Worm (Caenorhabditis elegans): ENCODE measurements around the gene pept-1.

pept-1 gene

DNA sequence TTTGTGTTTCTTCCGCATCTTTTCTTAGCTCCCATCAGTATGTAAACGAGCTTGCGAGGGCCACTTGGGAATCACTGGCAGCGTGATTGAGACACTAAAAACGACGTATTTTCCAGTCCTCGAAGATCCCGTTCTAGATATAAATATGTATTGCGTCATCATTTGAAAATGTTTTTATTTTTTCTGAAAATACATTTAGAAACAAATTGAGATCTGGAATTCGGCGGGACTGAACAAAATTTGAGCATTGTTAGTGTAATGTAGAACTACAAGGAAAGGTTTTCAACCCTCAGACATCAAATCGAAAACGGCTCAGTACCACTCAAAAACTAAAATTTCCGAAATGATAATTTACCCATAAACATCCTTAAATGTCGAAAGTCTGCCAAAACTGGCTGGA is 43.1 kb upstream of the pept-1 start:
- no peak for TF ChIP-seq nhr-27 (tag; optimal IDR thresholded peaks at IDR 0.05)
- TF ChIP-seq ceh-100 (GFP tag; IDR thresholded peaks at IDR 0.05) = no peak
- TF ChIP-seq nhr-80 (tag; optimal IDR thresholded peaks at IDR 0.05) = no peak
- TF ChIP-seq mcd-1 (GFP tag; IDR thresholded peaks at IDR 0.05) = no peak
- TF ChIP-seq lag-1 (GFP tag; IDR thresholded peaks at IDR 0.05) = no peak
- no peak for TF ChIP-seq F33H1.4 (GFP tag; IDR thresholded peaks at IDR 0.05)
- no peak for TF ChIP-seq ZK185.1 (tag; optimal IDR thresholded peaks at IDR 0.05; ENCODE audit: poor library complexity, severe bottlenecking)
- no peak for TF ChIP-seq F23B12.7 (tag; optimal IDR thresholded peaks at IDR 0.05; ENCODE audit: insufficient read depth)
- no peak for TF ChIP-seq attf-5 (GFP tag; optimal IDR thresholded peaks at IDR 0.05)
- no peak for TF ChIP-seq attf-3 (GFP tag; conservative IDR thresholded peaks at IDR 0.05)
- TF ChIP-seq repo-1 (tag; optimal IDR thresholded peaks at IDR 0.05) = no peak
- no peak for TF ChIP-seq snpc-3.4 (tag; optimal IDR thresholded peaks at IDR 0.05)
- TF ChIP-seq sea-2 (GFP tag; IDR thresholded peaks at IDR 0.05) = no peak
- TF ChIP-seq ceh-91 (GFP tag; IDR thresholded peaks at IDR 0.05) = no peak
- TF ChIP-seq hlh-26 (GFP tag; conservative IDR thresholded peaks at IDR 0.05) = no peak

DNA sequence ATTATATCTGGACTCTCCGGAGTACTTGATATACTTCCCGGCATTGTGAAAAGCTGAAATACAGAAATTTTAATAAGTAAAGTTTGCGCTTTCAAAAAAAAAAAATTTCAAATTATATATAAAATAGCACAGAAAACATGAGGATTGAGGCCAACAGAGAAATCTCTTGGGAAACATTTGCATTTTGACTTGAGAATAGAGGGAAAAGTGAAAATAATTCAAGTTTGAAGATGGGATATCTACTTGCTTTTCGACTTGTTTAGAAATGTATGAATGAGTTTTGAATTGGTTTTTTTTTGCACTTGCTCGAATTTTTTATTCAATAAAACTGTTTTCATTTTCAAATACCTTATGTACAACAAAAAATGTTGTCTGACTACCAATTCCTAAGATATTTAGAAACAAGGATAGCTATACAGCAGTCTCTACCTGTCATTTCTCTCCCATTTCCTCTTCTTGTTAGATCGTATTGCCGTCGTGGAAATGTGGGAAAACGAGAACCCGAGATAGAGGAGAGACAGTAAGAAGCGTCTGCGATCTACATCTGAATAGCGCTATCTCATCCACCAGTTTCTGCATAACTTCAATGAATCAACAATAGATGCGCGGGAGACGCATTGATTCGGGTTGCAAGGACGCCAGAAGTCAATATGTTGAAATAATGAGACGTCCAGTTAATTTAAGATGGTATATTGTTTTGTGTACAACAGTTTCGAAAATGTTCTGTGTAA is 40.1 kb upstream of the pept-1 start, which contains the start of gene T22E5.6:
Gene T22E5.6, minus strand, starts transcription at position 51 of the 731 bp plus-strand sequence.
- TF ChIP-seq F22D6.2 (tag; optimal IDR thresholded peaks at IDR 0.05) (no peak), akir-1 (GFP tag; optimal IDR thresholded peaks at IDR 0.05) (no peak), Y56A3A.18 (GFP tag; IDR thresholded peaks at IDR 0.05) (no peak), dpl-1 (GFP tag; optimal IDR thresholded peaks at IDR 0.05) (no peak)

DNA sequence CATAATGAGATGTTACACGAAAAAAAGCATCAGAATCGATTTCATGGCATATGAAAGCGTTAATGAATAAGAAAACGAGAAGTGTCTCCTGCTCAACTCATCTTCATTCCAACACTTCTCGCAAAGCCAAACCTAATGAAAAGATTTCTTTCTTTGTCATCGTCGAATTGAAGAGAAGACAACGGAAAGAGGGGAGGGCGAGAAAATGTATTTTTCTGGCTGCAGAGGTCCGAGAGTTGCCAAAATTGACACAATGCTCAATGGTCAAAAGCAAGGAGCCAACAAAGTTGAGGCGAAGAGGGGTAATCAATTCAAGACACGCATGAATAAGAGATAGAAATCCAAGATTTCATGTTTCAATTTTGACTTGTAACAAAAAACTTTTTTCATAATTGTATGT is 37.6 kb upstream of the pept-1 start:
- TF ChIP-seq F39B2.1 (GFP tag; IDR thresholded peaks at IDR 0.05) (no peak), egrh-3 (GFP tag; IDR thresholded peaks at IDR 0.05) (no peak), ztf-26 (tag; optimal IDR thresholded peaks at IDR 0.05) (no peak), ama-1 (optimal IDR thresholded peaks at IDR 0.05) (no peak), ama-1 (GFP tag; optimal IDR thresholded peaks at IDR 0.05) (no peak)

DNA sequence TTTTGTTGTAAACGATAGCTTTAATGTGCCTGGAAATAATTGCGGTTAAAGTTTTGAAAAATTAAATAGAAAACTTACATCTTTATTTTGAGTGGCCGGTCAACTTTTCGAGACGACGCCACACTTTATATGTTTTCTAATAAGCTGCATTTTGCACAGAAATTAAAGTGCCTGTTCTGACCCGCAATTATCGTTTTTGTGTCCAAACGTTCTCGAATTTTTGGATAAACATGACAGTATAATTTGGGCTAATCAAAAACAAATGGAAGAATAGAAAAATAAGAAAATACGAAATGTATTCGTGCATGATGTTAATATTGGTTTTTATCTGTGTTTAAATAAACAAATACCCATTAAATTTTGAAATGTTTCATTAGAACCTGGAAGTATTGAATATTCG is 36.0 kb upstream of the pept-1 start, which contains the start of gene K10C2.12:
Gene K10C2.12, minus strand, starts transcription at position 101 of the 400 bp plus-strand sequence.
- no peak for TF ChIP-seq lsl-1 (GFP tag; optimal IDR thresholded peaks at IDR 0.05)
- TF ChIP-seq tlf-1 (GFP tag; optimal IDR thresholded peaks at IDR 0.05) = no peak
- TF ChIP-seq F23B12.7 (tag; optimal IDR thresholded peaks at IDR 0.05; ENCODE audit: insufficient read depth) = no peak
- TF ChIP-seq snpc-1.3 (tag; optimal IDR thresholded peaks at IDR 0.05; ENCODE audit: insufficient read depth) = no peak
- no peak for TF ChIP-seq egl-18 (GFP tag; IDR thresholded peaks at IDR 0.05)
- TF ChIP-seq Y53G8AR.9 (GFP tag; conservative IDR thresholded peaks at IDR 0.05) = no peak
- TF ChIP-seq F37B4.10 (GFP tag; IDR thresholded peaks at IDR 0.05) = no peak
- no peak for TF ChIP-seq attf-5 (GFP tag; optimal IDR thresholded peaks at IDR 0.05)
- TF ChIP-seq F57A8.1 (GFP tag; optimal IDR thresholded peaks at IDR 0.05) = no peak
- TF ChIP-seq hsf-1 (GFP tag; IDR thresholded peaks at IDR 0.05) = no peak
- no peak for TF ChIP-seq Y67H2A.10 (GFP tag; conservative IDR thresholded peaks at IDR 0.05)
- TF ChIP-seq repo-1 (tag; optimal IDR thresholded peaks at IDR 0.05) = no peak
- no peak for TF ChIP-seq rec-8 (tag; optimal IDR thresholded peaks at IDR 0.05)
- no peak for TF ChIP-seq hmg-20 (GFP tag; IDR thresholded peaks at IDR 0.05)

All from whole organism, young adult.